Worm (Caenorhabditis elegans): Measurements from ENCODE around the gene nkcc-1.

Gene nkcc-1

ce11 chrIV:14158086-14158485 is 34.2 kb upstream of the nkcc-1 start, which contains the start of gene R05A10.8:
R05A10.8 (minus strand) TSS chrIV:14158186.
- TF ChIP-seq ztf-1 (GFP tag; conservative IDR thresholded peaks at IDR 0.05) (no peak), zag-1 (tag; optimal IDR thresholded peaks at IDR 0.05) (no peak), ceh-16 (tag; optimal IDR thresholded peaks at IDR 0.05) (no peak), fos-1 (tag; optimal IDR thresholded peaks at IDR 0.05) (no peak), unc-62 (GFP tag; optimal IDR thresholded peaks at IDR 0.05) (no peak), elt-3 (tag; optimal IDR thresholded peaks at IDR 0.05) (no peak), unc-55 (GFP tag; optimal IDR thresholded peaks at IDR 0.05) (no peak), sem-4 (tag; optimal IDR thresholded peaks at IDR 0.05) (no peak), snpc-4 (tag; optimal IDR thresholded peaks at IDR 0.05) (no peak), ztf-4 (tag; optimal IDR thresholded peaks at IDR 0.05) (no peak), F13H6.1 (tag; optimal IDR thresholded peaks at IDR 0.05) (no peak), dmd-4 (tag; optimal IDR thresholded peaks at IDR 0.05) (no peak), mbf-1 (tag; optimal IDR thresholded peaks at IDR 0.05) (no peak), sma-9 (GFP tag; optimal IDR thresholded peaks at IDR 0.05) (no peak), sma-9 (tag; optimal IDR thresholded peaks at IDR 0.05) (no peak), nhr-23 (tag; optimal IDR thresholded peaks at IDR 0.05) (no peak), nhr-129 (tag; optimal IDR thresholded peaks at IDR 0.05) (no peak)

ce11 chrIV:14153261-14153660 is 29.4 kb upstream of the nkcc-1 start, which contains the start of gene oac-38:
oac-38 (minus strand) TSS chrIV:14153361.
- TF ChIP-seq alr-1 (tag; optimal IDR thresholded peaks at IDR 0.05) (no peak), Y55F3AM.14 (GFP tag; optimal IDR thresholded peaks at IDR 0.05) (no peak), crh-2 (tag; optimal IDR thresholded peaks at IDR 0.05) (no peak), ama-1 (optimal IDR thresholded peaks at IDR 0.05) (no peak), aly-2 (tag; optimal IDR thresholded peaks at IDR 0.05) (no peak), lin-39 (tag; optimal IDR thresholded peaks at IDR 0.05) (no peak), elt-1 (tag; optimal IDR thresholded peaks at IDR 0.05) (no peak), mdl-1 (tag; optimal IDR thresholded peaks at IDR 0.05) (no peak), fos-1 (tag; optimal IDR thresholded peaks at IDR 0.05) (no peak), nhr-12 (tag; optimal IDR thresholded peaks at IDR 0.05) (no peak), unc-62 (GFP tag; optimal IDR thresholded peaks at IDR 0.05) (no peak), sma-9 (GFP tag; optimal IDR thresholded peaks at IDR 0.05) (no peak), sma-9 (tag; optimal IDR thresholded peaks at IDR 0.05) (no peak), dmd-4 (tag; optimal IDR thresholded peaks at IDR 0.05) (no peak), ztf-1 (GFP tag; conservative IDR thresholded peaks at IDR 0.05) (no peak)

- TF ChIP-seq nhr-6 (tag; optimal IDR thresholded peaks at IDR 0.05) (no peak), peb-1 (tag; optimal IDR thresholded peaks at IDR 0.05) (no peak), lin-39 (tag; optimal IDR thresholded peaks at IDR 0.05) (no peak), ztf-4 (tag; optimal IDR thresholded peaks at IDR 0.05) (no peak), egl-27 (tag; optimal IDR thresholded peaks at IDR 0.05) (no peak), unc-62 (GFP tag; optimal IDR thresholded peaks at IDR 0.05) (no peak), ceh-82 (tag; optimal IDR thresholded peaks at IDR 0.05) (no peak)
These were observed 21.7 kb upstream of the nkcc-1 start, which contains the start of gene oac-37 for ce11 chrIV:14145594-14145993. oac-37 (plus strand) TSS chrIV:14145894.

- TF ChIP-seq gmeb-1 (tag; optimal IDR thresholded peaks at IDR 0.05): no peak
- TF ChIP-seq nhr-77 (tag; optimal IDR thresholded peaks at IDR 0.05): no peak
- TF ChIP-seq ztf-11 (tag; optimal IDR thresholded peaks at IDR 0.05): no peak
- TF ChIP-seq nhr-23 (tag; optimal IDR thresholded peaks at IDR 0.05): no peak
- TF ChIP-seq nhr-129 (tag; optimal IDR thresholded peaks at IDR 0.05): no peak
- TF ChIP-seq ztf-4 (tag; optimal IDR thresholded peaks at IDR 0.05): no peak
- no peak for TF ChIP-seq nhr-12 (tag; optimal IDR thresholded peaks at IDR 0.05)
- no peak for TF ChIP-seq elt-3 (tag; optimal IDR thresholded peaks at IDR 0.05)
- TF ChIP-seq lin-13 (GFP tag; optimal IDR thresholded peaks at IDR 0.05): no peak
- TF ChIP-seq skn-1 (tag; optimal IDR thresholded peaks at IDR 0.05): no peak
- no peak for TF ChIP-seq sma-9 (GFP tag; optimal IDR thresholded peaks at IDR 0.05)
- TF ChIP-seq sma-9 (tag; optimal IDR thresholded peaks at IDR 0.05): no peak
- no peak for TF ChIP-seq ZK546.5 (tag; optimal IDR thresholded peaks at IDR 0.05)
- TF ChIP-seq sma-3 (GFP tag; optimal IDR thresholded peaks at IDR 0.05): no peak
- no peak for TF ChIP-seq nhr-21 (tag; optimal IDR thresholded peaks at IDR 0.05)
- no peak for TF ChIP-seq F13H6.1 (tag; optimal IDR thresholded peaks at IDR 0.05)
- TF ChIP-seq peb-1 (tag; optimal IDR thresholded peaks at IDR 0.05): no peak
- TF ChIP-seq unc-55 (GFP tag; optimal IDR thresholded peaks at IDR 0.05): no peak
These were observed 19.2 kb upstream of the nkcc-1 start for ce11 chrIV:14143042-14143441.
